Fruit fly (Drosophila melanogaster) whole organism, embryonic: ENCODE results near the gene Gclc.

ENCODE experiments used
- Atf6 ChIP-seq: fragments of 200-800 bp; sonication (Bioruptor generic); IDR thresholded peaks from 2 replicates; pipeline ENCODE4 v1.3.6; 2022; ENCODE audit warnings: missing biosample characterization, missing genetic modification characterization
- Blimp-1 ChIP-seq: fragments of 200-800 bp; sonication (Bioruptor generic); optimal IDR thresholded peaks from 3 replicates; lab custom pipeline; 2018; ENCODE audit warnings: missing biosample characterization, missing genetic modification characterization, mild to moderate bottlenecking, moderate library complexity, missing genetic modification reagents
- CG10267 ChIP-seq: fragments of 200-800 bp; sonication (Bioruptor generic); optimal IDR thresholded peaks from 2 replicates; lab custom pipeline; 2018; ENCODE audit warnings: missing biosample characterization, mild to moderate bottlenecking, missing genetic modification characterization, moderate library complexity
- CG10321 ChIP-seq: fragments of 200-800 bp; sonication (Bioruptor generic); IDR thresholded peaks from 2 replicates; pipeline ENCODE4 v1.3.6; 2022; ENCODE audit warnings: missing biosample characterization, missing genetic modification characterization
- CG10979 ChIP-seq: fragments of 200-800 bp; sonication (Bioruptor generic); optimal IDR thresholded peaks from 2 replicates; lab custom pipeline; 2018; ENCODE audit warnings: missing biosample characterization, mild to moderate bottlenecking, missing genetic modification characterization, moderate library complexity
- CG12236 ChIP-seq: fragments of 200-800 bp; sonication (Bioruptor generic); optimal IDR thresholded peaks from 2 replicates; lab custom pipeline; 2016; ENCODE audit warnings: missing biosample characterization, missing genetic modification characterization
- CG12391 ChIP-seq: fragments of 200-800 bp; sonication (Bioruptor generic); optimal IDR thresholded peaks from 3 replicates; lab custom pipeline; 2018; ENCODE audit warnings: missing biosample characterization, mild to moderate bottlenecking, missing genetic modification characterization, moderate library complexity
- CG14710 ChIP-seq: fragments of 200-800 bp; sonication (Bioruptor generic); optimal IDR thresholded peaks from 3 replicates; lab custom pipeline; 2019; ENCODE audit warnings: missing biosample characterization, mild to moderate bottlenecking, missing genetic modification characterization, moderate library complexity
- CG1529 ChIP-seq: fragments of 200-800 bp; sonication (Bioruptor generic); optimal IDR thresholded peaks from 3 replicates; lab custom pipeline; 2018; ENCODE audit warnings: missing biosample characterization, missing genetic modification characterization
- CG16863 ChIP-seq: fragments of 200-800 bp; sonication (Bioruptor generic); optimal IDR thresholded peaks from 3 replicates; lab custom pipeline; 2016; ENCODE audit warnings: missing biosample characterization, missing genetic modification characterization
- CG17361 ChIP-seq: fragments of 200-800 bp; sonication (Bioruptor generic); IDR thresholded peaks from 3 replicates; pipeline ENCODE4 v1.3.6; 2022; ENCODE audit warnings: missing biosample characterization, missing genetic modification characterization
- CG30403 ChIP-seq: fragments of 200-800 bp; sonication (Bioruptor generic); optimal IDR thresholded peaks from 3 replicates; lab custom pipeline; 2016; ENCODE audit warnings: missing biosample characterization, missing genetic modification characterization
- CG34422 ChIP-seq: fragments of 200-800 bp; sonication (Bioruptor generic); IDR thresholded peaks from 3 replicates; pipeline ENCODE4 v1.3.6; 2022; ENCODE audit warnings: missing biosample characterization, missing genetic modification characterization
- CG6689 ChIP-seq: fragments of 200-800 bp; sonication (Bioruptor generic); IDR thresholded peaks from 2 replicates; pipeline ENCODE4 v1.3.6; 2022; ENCODE audit warnings: missing biosample characterization, missing genetic modification characterization
- CG8388 ChIP-seq: fragments of 200-800 bp; sonication (Bioruptor generic); optimal IDR thresholded peaks from 2 replicates; lab custom pipeline; 2019; ENCODE audit warnings: missing biosample characterization, mild to moderate bottlenecking, missing genetic modification characterization, moderate library complexity
- CG8478 ChIP-seq: fragments of >200 bp; optimal IDR thresholded peaks from 2 replicates; lab custom pipeline; 2018
- CG8924 ChIP-seq: fragments of 200-800 bp; optimal IDR thresholded peaks from 3 replicates; lab custom pipeline; 2019; ENCODE audit warnings: missing biosample characterization, mild to moderate bottlenecking, missing genetic modification characterization, moderate library complexity
- CG9727 ChIP-seq: fragments of 200-800 bp; sonication (Bioruptor generic); optimal IDR thresholded peaks from 3 replicates; lab custom pipeline; 2017; ENCODE audit warnings: missing biosample characterization, mild to moderate bottlenecking, missing genetic modification characterization
- Camta ChIP-seq: fragments of 200-800 bp; sonication (Bioruptor generic); optimal IDR thresholded peaks from 2 replicates; lab custom pipeline; 2016; ENCODE audit warnings: missing biosample characterization, missing genetic modification characterization
- Gug ChIP-seq: fragments of 200-800 bp; sonication (Bioruptor generic); IDR thresholded peaks from 4 replicates; pipeline ENCODE4 v1.3.6; 2022; ENCODE audit warnings: missing biosample characterization, missing genetic modification characterization
- Lhr ChIP-seq: fragments of 200-800 bp; sonication (Bioruptor generic); optimal IDR thresholded peaks from 3 replicates; lab custom pipeline; 2017; ENCODE audit warnings: mild to moderate bottlenecking, missing biosample characterization, missing genetic modification reagents, missing genetic modification characterization
- Med ChIP-seq: fragments of 200-800 bp; sonication (Bioruptor generic); peaks from one replicate; lab custom pipeline; 2016; ENCODE audit warnings: missing biosample characterization, missing genetic modification characterization, mild to moderate bottlenecking, inconsistent platforms, moderate library complexity
- Nf-YB ChIP-seq: fragments of 200-800 bp; sonication (Bioruptor generic); optimal IDR thresholded peaks from 3 replicates; lab custom pipeline; 2019; ENCODE audit warnings: missing biosample characterization, mild to moderate bottlenecking, missing genetic modification characterization, moderate library complexity
- Six4 ChIP-seq: fragments of 200-800 bp; sonication (Bioruptor generic); optimal IDR thresholded peaks from 2 replicates; lab custom pipeline; 2016; ENCODE audit warnings: missing biosample characterization, missing genetic modification characterization
- Sox100B ChIP-seq: fragments of 200-800 bp; sonication (Bioruptor generic); optimal IDR thresholded peaks from 3 replicates; lab custom pipeline; 2018; ENCODE audit warnings: missing biosample characterization, mild to moderate bottlenecking, missing genetic modification characterization
- Sox102F ChIP-seq: fragments of 200-800 bp; sonication (Bioruptor generic); optimal IDR thresholded peaks from 2 replicates; lab custom pipeline; 2018; ENCODE audit warnings: missing biosample characterization, mild to moderate bottlenecking, missing genetic modification characterization, moderate library complexity
- Ssrp ChIP-seq: fragments of 200-800 bp; sonication (Bioruptor generic); optimal IDR thresholded peaks from 2 replicates; lab custom pipeline; 2018; ENCODE audit warnings: missing biosample characterization, mild to moderate bottlenecking, missing genetic modification characterization, moderate library complexity
- Xrp1 ChIP-seq: fragments of 200-800 bp; sonication (Bioruptor generic); IDR thresholded peaks from 2 replicates; pipeline ENCODE4 v1.3.6; 2022; ENCODE audit warnings: missing biosample characterization, missing genetic modification characterization
- bowl ChIP-seq: fragments of 200-800 bp; sonication (Bioruptor generic); IDR thresholded peaks from 2 replicates; pipeline ENCODE4 v1.3.6; 2022; ENCODE audit warnings: missing biosample characterization, missing genetic modification characterization
- bsh ChIP-seq, 2 experiments: fragments of 200-800 bp; sonication (Bioruptor generic); optimal IDR thresholded peaks; 2 replicates each; lab custom pipeline; 2017 to 2018; ENCODE audit warnings: mild to moderate bottlenecking in 2 of 2, missing biosample characterization in 2 of 2, missing genetic modification characterization in 2 of 2, moderate library complexity in 1 of 2
- chif ChIP-seq, 2 experiments: fragments of 200-800 bp; sonication (Bioruptor generic); optimal IDR thresholded peaks; 3 replicates each; lab custom pipeline; 2016; ENCODE audit warnings: missing biosample characterization in 2 of 2, missing genetic modification characterization in 2 of 2
- dmrt99B ChIP-seq: fragments of 200-800 bp; sonication (Bioruptor generic); optimal IDR thresholded peaks from 2 replicates; lab custom pipeline; 2018; ENCODE audit warnings: missing biosample characterization, mild to moderate bottlenecking, missing genetic modification characterization, moderate library complexity
- ems ChIP-seq: fragments of 200-800 bp; sonication (Bioruptor generic); optimal IDR thresholded peaks from 3 replicates; lab custom pipeline; 2016; ENCODE audit warnings: missing biosample characterization, missing genetic modification characterization
- fd64A ChIP-seq: fragments of 200-800 bp; sonication (Bioruptor generic); optimal IDR thresholded peaks from 3 replicates; lab custom pipeline; 2018; ENCODE audit warnings: missing biosample characterization, mild to moderate bottlenecking, missing genetic modification characterization
- gem ChIP-seq: fragments of 200-800 bp; sonication (Bioruptor generic); optimal IDR thresholded peaks from 2 replicates; lab custom pipeline; 2019; ENCODE audit warnings: missing biosample characterization, mild to moderate bottlenecking, missing genetic modification characterization, moderate library complexity
- hkb ChIP-seq, 2 experiments: fragments of 200-800 bp in 1 of 2; fragments of >200 bp in 1 of 2; sonication (Bioruptor generic) in 1 of 2; IDR thresholded peaks in 1 of 2; optimal IDR thresholded peaks in 1 of 2; 2 replicates each; pipeline versions ENCODE4 v1.3.6 to Lab custom; 2017 to 2022; ENCODE audit warnings: missing biosample characterization in 1 of 2, missing genetic modification characterization in 1 of 2
- lov ChIP-seq, 2 experiments: fragments of 200-800 bp in 1 of 2; fragments of >200 bp in 1 of 2; sonication (Bioruptor generic) in 1 of 2; IDR thresholded peaks in 1 of 2; optimal IDR thresholded peaks in 1 of 2; 2 replicates in 1 of 2; 3 replicates in 1 of 2; pipeline versions ENCODE4 v1.3.6 to Lab custom; 2017 to 2022; ENCODE audit warnings: missing biosample characterization in 1 of 2, missing genetic modification characterization in 1 of 2
- nmo ChIP-seq: fragments of 200-800 bp; sonication (Bioruptor generic); optimal IDR thresholded peaks from 2 replicates; lab custom pipeline; 2018; ENCODE audit warnings: missing biosample characterization, mild to moderate bottlenecking, missing genetic modification characterization, moderate library complexity
- oc ChIP-seq: fragments of 200-800 bp; sonication (Bioruptor generic); optimal IDR thresholded peaks from 2 replicates; lab custom pipeline; 2018; ENCODE audit warnings: missing biosample characterization, mild to moderate bottlenecking, missing genetic modification characterization, moderate library complexity
- phol ChIP-seq: fragments of 200-800 bp; sonication (Bioruptor generic); optimal IDR thresholded peaks from 3 replicates; lab custom pipeline; 2018; ENCODE audit warnings: missing biosample characterization, mild to moderate bottlenecking, missing genetic modification characterization, moderate library complexity
- pzg ChIP-seq: fragments of 200-800 bp; sonication (Bioruptor generic); optimal IDR thresholded peaks from 3 replicates; lab custom pipeline; 2018; ENCODE audit warnings: missing biosample characterization, mild to moderate bottlenecking, missing genetic modification characterization, moderate library complexity
- repo ChIP-seq: fragments of 200-800 bp; sonication (Bioruptor generic); optimal IDR thresholded peaks from 2 replicates; lab custom pipeline; 2016; ENCODE audit warnings: missing biosample characterization, missing genetic modification characterization
- row ChIP-seq: fragments of 200-800 bp; sonication (Bioruptor generic); IDR thresholded peaks from 3 replicates; pipeline ENCODE4 v1.3.6; 2022; ENCODE audit warnings: missing biosample characterization, missing genetic modification characterization
- sens ChIP-seq: fragments of 200-800 bp; sonication (Bioruptor generic); peaks from one replicate; lab custom pipeline; 2016; ENCODE audit warnings: missing biosample characterization, missing genetic modification characterization
- sim ChIP-seq: fragments of 200-800 bp; sonication (Bioruptor generic); IDR thresholded peaks from 2 replicates; pipeline ENCODE4 v1.3.6; 2022; ENCODE audit warnings: missing biosample characterization, missing genetic modification characterization
- sisA ChIP-seq: fragments of 200-800 bp; sonication (Bioruptor generic); IDR thresholded peaks from 2 replicates; pipeline ENCODE4 v1.3.6; 2022; ENCODE audit warnings: missing biosample characterization, missing genetic modification characterization
- tgo ChIP-seq: fragments of 200-800 bp; sonication (Bioruptor generic); IDR thresholded peaks from 3 replicates; pipeline ENCODE4 v1.3.6; 2022; ENCODE audit warnings: missing biosample characterization, missing genetic modification characterization
- trem ChIP-seq: fragments of 200-800 bp; optimal IDR thresholded peaks from 3 replicates; lab custom pipeline; 2019; ENCODE audit warnings: missing biosample characterization, mild to moderate bottlenecking, missing genetic modification characterization, moderate library complexity
- tup ChIP-seq: fragments of 200-800 bp; sonication (Bioruptor generic); optimal IDR thresholded peaks from 2 replicates; lab custom pipeline; 2016; ENCODE audit warnings: missing biosample characterization, mild to moderate bottlenecking, missing genetic modification characterization, moderate library complexity
- zfh1 ChIP-seq: fragments of 200-800 bp; sonication (Bioruptor generic); IDR thresholded peaks from 3 replicates; pipeline ENCODE4 v1.3.6; 2022; ENCODE audit warnings: missing biosample characterization, missing genetic modification characterization

Gene Gclc

DNA sequence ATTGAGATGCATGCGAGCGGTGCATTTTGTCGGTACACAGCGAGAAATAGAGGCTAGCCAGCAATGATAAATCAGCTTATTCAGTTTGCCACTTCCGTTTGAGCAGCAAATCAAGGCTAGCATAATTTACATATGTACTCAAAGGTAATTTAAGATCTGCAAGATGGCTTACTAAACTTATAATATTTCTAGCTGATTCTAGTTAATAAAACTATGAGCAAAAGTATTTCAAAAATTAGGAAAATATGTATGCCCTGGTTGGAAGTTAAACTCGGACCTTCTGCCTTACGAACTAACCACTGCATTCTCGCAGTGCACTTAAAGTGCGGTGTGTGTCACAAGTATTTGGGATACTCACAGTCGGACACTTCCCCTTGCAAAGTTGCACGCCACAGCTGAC, 6.9 kb upstream of the Gclc start:
- TF ChIP-seq chif (GFP tag; optimal IDR thresholded peaks at IDR 0.05; lab: Kevin White, UChicago): peak in 1 of 2 experiments; percentile 5
- peak; percentile 5 for TF ChIP-seq CG16863 (GFP tag; lab: Kevin White, UChicago)
- TF ChIP-seq CG14710 (tag; lab: Kevin White, UChicago): peak; percentile 48
- peak; percentile 18 for TF ChIP-seq CG8924 (tag; lab: Kevin White, UChicago)
- no peak for TF ChIP-seq tup (GFP tag; lab: Kevin White, UChicago)
- TF ChIP-seq lov (optimal IDR thresholded peaks at IDR 0.05; lab: Kevin White, UChicago): no peak
- no peak for TF ChIP-seq lov (GFP tag; IDR thresholded peaks at IDR 0.05; lab: Robert Waterston, UW)
- no peak for TF ChIP-seq Atf6 (GFP tag; lab: Robert Waterston, UW)
- TF ChIP-seq Lhr: no peak
- peak; percentile 11 for TF ChIP-seq trem (tag; lab: Kevin White, UChicago)
- TF ChIP-seq CG8478 (lab: Kevin White, UChicago): no peak
- TF ChIP-seq tgo: no peak
- TF ChIP-seq Ssrp: peak; percentile 32
- peak; percentile 35 for TF ChIP-seq gem (tag; lab: Kevin White, UChicago)
- peak; percentile 40 for TF ChIP-seq CG9727 (GFP tag; lab: Kevin White, UChicago)
- no peak for TF ChIP-seq CG34422 (GFP tag; lab: Robert Waterston, UW)
- TF ChIP-seq hkb (optimal IDR thresholded peaks at IDR 0.05; lab: Kevin White, UChicago): no peak
- TF ChIP-seq hkb (GFP tag; IDR thresholded peaks at IDR 0.05; lab: Robert Waterston, UW): no peak
- peak; percentile 21 for TF ChIP-seq CG10267
- TF ChIP-seq CG6689 (GFP tag; lab: Robert Waterston, UW): no peak
- peak; percentile 21 for TF ChIP-seq CG8388 (GFP tag; lab: Kevin White, UChicago)
- TF ChIP-seq bowl (GFP tag; lab: Robert Waterston, UW): no peak
- TF ChIP-seq Gug (GFP tag; lab: Robert Waterston, UW): no peak
- TF ChIP-seq Nf-YB (GFP tag; lab: Kevin White, UChicago): no peak
- TF ChIP-seq fd64A: no peak
- TF ChIP-seq Camta (GFP tag; lab: Kevin White, UChicago): no peak
- TF ChIP-seq ems (GFP tag; lab: Kevin White, UChicago): no peak
- peak; percentile 60 for TF ChIP-seq nmo (GFP tag; lab: Kevin White, UChicago)
- no peak for TF ChIP-seq repo
- TF ChIP-seq phol (tag; lab: Kevin White, UChicago): peak; percentile 53
- TF ChIP-seq Xrp1 (GFP tag; lab: Robert Waterston, UW): peak; percentile 17; the same call in 1 of the 2 replicates
- TF ChIP-seq Blimp-1: peak; percentile 83
- TF ChIP-seq CG10321 (GFP tag; lab: Robert Waterston, UW): no peak
- TF ChIP-seq Six4 (GFP tag; lab: Kevin White, UChicago): no peak
- TF ChIP-seq dmrt99B (tag; lab: Kevin White, UChicago): peak; percentile 26
- TF ChIP-seq CG12391 (tag; lab: Kevin White, UChicago): peak; percentile 0
- peak; percentile 18 for TF ChIP-seq Sox100B
- 0 out of 3 replicates have a peak, but pooled peaks have one; percentile 29 for TF ChIP-seq CG17361 (GFP tag; lab: Robert Waterston, UW)
- TF ChIP-seq Med (GFP tag; lab: Kevin White, UChicago): peak; percentile 29
- TF ChIP-seq CG1529 (GFP tag; lab: Kevin White, UChicago): peak; percentile 14
- peak; percentile 16 for TF ChIP-seq Sox102F (GFP tag; lab: Kevin White, UChicago)
- TF ChIP-seq row (GFP tag; lab: Robert Waterston, UW): peak; percentile 21; the same call in 1 of the 3 replicates
- TF ChIP-seq sens (GFP tag; lab: Kevin White, UChicago): peak; percentile 79
- peak in 1 of 2 experiments; percentile 51 for TF ChIP-seq bsh (GFP tag; optimal IDR thresholded peaks at IDR 0.05; lab: Kevin White, UChicago)
- TF ChIP-seq CG12236 (GFP tag; lab: Kevin White, UChicago): no peak
- peak; percentile 15 for TF ChIP-seq CG30403
- TF ChIP-seq pzg: no peak
- peak; percentile 54 for TF ChIP-seq CG10979 (tag; lab: Kevin White, UChicago)
- 0 out of 3 replicates have a peak, but pooled peaks have one; percentile 4 for TF ChIP-seq zfh1
- TF ChIP-seq sim (GFP tag; lab: Robert Waterston, UW): no peak
- no peak for TF ChIP-seq sisA (GFP tag; lab: Robert Waterston, UW)
- TF ChIP-seq oc (tag; lab: Kevin White, UChicago): no peak
